Worm (Caenorhabditis elegans) whole organism, L3 larva: ENCODE measurements around the gene tag-329.
A peak's percentile ranks its signal among the peaks of the same experiment; 100 is the strongest.

ENCODE experiments used
- aly-2 ChIP-seq: fragments of 150-350 bp; optimal IDR thresholded peaks from 2 replicates; lab custom pipeline; 2014; ENCODE audit warnings: missing biosample characterization, missing genetic modification characterization
- ceh-16 ChIP-seq: sonication (generic microtip); optimal IDR thresholded peaks from 2 replicates; lab custom pipeline; 2017; ENCODE audit warnings: missing biosample characterization, missing genetic modification characterization
- egl-27 ChIP-seq: sonication (generic microtip); optimal IDR thresholded peaks from 4 replicates; lab custom pipeline; 2017; ENCODE audit warnings: missing biosample characterization, missing genetic modification reagents, missing genetic modification characterization
- elt-1 ChIP-seq: fragments of 150-350 bp; optimal IDR thresholded peaks from 2 replicates; lab custom pipeline; 2014; ENCODE audit warnings: missing biosample characterization, missing genetic modification characterization
- nfya-1 ChIP-seq: sonication (generic microtip); optimal IDR thresholded peaks from 2 replicates; lab custom pipeline; 2017; ENCODE audit warnings: missing genetic modification characterization, mild to moderate bottlenecking, missing compliant biosample characterization, antibody characterized with exemption, moderate library complexity; ENCODE audit not compliant: insufficient read depth
- nhr-237 ChIP-seq: fragments of 150-350 bp; optimal IDR thresholded peaks from 2 replicates; lab custom pipeline; 2014; ENCODE audit warnings: missing biosample characterization, missing genetic modification characterization
- ztf-11 ChIP-seq: fragments of 150-350 bp; optimal IDR thresholded peaks from 2 replicates; lab custom pipeline; 2014; ENCODE audit warnings: missing biosample characterization, missing genetic modification characterization

ce11 chrV:9513590-9513989 is 21.1 kb upstream of the tag-329 start, which contains the start of gene eif-2Bdelta:
- TF ChIP-seq ceh-16 (tag; lab: Kevin White, UChicago) (no peak), nhr-237 (tag; lab: Kevin White, UChicago) (no peak), egl-27 (tag; lab: Kevin White, UChicago) (no peak), ztf-11 (tag; lab: Kevin White, UChicago) (no peak), elt-1 (tag; lab: Kevin White, UChicago) (no peak), aly-2 (tag; lab: Kevin White, UChicago) (no peak), nfya-1 (tag; lab: Kevin White, UChicago) (peak; percentile 45)
